Fruit fly (Drosophila melanogaster): ENCODE results near the gene CG7367.

The CG7367 gene

DNA sequence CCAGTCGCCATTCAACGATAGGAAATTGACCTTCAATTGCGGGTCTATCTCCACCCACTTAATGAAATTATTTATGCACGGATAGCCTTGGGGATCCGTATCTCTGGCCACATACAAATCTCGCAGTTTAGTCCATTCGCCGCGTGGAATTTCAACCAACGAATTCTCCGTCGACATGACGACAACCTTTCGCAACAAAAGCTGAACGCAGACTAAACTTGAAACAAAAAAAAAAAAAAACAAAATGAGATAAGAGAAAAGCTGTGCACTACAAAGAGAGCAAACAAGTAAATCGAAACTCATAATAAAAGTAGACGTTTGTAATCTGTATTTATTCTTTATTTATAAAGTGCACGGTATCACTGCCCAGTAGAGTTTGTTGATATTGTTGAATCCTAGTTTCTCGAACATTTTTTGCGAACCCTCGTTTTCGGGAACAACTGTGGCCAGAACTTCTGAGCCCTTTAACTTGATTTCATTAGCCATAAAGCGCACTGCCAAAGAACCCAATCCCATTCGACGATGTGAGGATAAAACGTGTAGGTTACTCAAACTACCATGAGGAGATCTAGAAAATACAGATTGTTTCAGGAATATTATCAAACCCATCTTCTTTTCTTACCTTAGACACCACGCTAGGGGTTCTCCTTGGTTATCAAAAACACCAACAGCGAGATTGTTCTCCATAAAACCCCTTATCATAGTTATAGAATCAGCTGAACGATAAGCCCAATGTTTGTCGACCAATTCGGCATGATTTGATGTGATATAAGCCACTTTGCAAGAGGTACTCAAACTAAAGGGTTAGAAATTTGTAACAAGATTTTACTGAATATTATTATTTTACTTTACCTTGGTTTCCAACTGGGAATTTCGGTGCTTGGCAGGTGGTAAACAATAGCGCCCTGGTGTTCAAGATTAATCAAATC is 30.0 kb downstream of the CG7367 start, which contains the start of gene CG12560:
TSS of gene CG12560 (minus strand) at position 195 of the 929 bp plus-strand sequence.
- no peak for TF ChIP-seq CG17801 (GFP tag; optimal IDR thresholded peaks at IDR 0.05; ENCODE audit: partially characterized antibody)

dm6 chr2L:8007160-8007876 is 32.3 kb downstream of the CG7367 start, which contains the start of gene Spn28Dc:
Gene Spn28Dc, minus strand, starts transcription at chr2L:8007210.
- TF ChIP-seq CG17801 (GFP tag; optimal IDR thresholded peaks at IDR 0.05; ENCODE audit: partially characterized antibody), result no peak

DNA sequence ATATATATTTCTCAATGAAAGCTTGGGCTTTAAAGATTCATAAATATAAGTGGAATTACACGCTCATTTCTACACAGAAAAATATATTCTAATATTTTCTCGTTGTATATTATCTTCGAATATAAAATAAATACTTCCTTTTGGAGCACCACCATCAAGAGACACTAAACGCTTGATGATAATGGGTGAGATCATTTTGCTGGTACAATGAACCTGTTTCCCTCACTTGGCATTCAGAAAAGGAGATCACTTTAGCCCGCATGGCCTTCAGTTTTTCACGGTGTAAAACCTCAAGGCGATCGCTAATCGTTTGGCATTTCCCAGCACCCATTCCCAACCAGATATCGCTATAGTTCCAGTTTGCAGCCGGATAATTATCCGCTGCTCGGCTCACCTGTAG is 33.5 kb downstream of the CG7367 start:
- TF ChIP-seq CG17801 (GFP tag; optimal IDR thresholded peaks at IDR 0.05; ENCODE audit: partially characterized antibody), result no peak

dm6 chr2L:8004072-8004471 is 35.5 kb downstream of the CG7367 start, which contains the start of gene Wwox:
Gene Wwox, minus strand, starts transcription at chr2L:8004286.
- no peak for TF ChIP-seq CG17801 (GFP tag; optimal IDR thresholded peaks at IDR 0.05; ENCODE audit: partially characterized antibody)

DNA sequence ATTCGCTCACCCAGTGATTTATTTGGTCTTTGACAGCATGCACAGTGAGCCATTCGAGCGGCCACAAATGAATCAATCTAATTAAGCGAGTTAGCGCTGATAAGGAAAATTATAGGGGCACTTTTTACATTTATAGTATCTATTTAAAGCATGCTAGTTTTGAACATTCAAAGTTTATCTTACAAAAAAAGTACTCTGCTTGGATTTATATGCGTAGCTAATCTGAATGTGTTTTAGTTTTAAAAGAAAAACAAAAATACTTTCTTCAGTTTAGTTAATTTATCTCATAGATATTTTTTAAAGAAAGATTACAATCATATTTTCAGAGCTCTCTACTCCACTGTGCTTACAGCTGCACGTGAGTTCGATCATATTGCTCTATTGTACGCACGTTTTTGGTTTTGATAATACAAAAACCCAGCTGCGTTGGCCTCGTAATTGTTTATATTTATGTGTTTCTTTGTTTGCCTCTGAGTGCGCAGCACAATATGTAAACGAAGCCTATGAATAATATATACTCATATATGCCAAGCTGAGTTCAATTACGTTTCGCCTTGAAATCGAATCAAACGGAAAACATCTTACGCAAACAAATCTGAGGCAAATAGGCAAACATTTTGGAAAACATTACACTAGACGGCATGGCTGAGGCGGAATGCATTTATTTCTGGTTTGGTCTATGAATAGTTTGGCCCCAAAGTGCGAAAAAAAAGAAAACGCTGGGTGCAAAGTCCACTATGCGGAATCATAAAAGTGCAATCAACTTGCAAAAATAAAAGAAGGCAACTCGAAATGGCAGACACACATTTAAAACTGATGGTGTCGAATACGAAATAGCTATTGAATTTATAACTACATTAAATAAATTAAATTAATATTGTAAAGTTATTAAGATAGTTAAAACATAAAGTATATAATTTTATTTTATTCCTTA is 37.6 kb downstream of the CG7367 start:
- TF ChIP-seq CG17801 (GFP tag; optimal IDR thresholded peaks at IDR 0.05; ENCODE audit: partially characterized antibody), result peak; percentile 32

- no peak for TF ChIP-seq CG17801 (GFP tag; optimal IDR thresholded peaks at IDR 0.05; ENCODE audit: partially characterized antibody)
Measured at dm6 chr2L:8000578-8001040, 39.0 kb downstream of the CG7367 start.

dm6 chr2L:7998655-7999054 is 40.9 kb downstream of the CG7367 start, which contains the start of gene Sirup:
Gene Sirup, plus strand, starts transcription at chr2L:7998869.
- TF ChIP-seq CG17801 (GFP tag; optimal IDR thresholded peaks at IDR 0.05; ENCODE audit: partially characterized antibody), result no peak

- TF ChIP-seq CG17801 (GFP tag; optimal IDR thresholded peaks at IDR 0.05; ENCODE audit: partially characterized antibody), result no peak
Measured at dm6 chr2L:7998080-7998457, 41.5 kb downstream of the CG7367 start, which contains the start of gene CG7227. Gene CG7227, minus strand, starts transcription at chr2L:7998151.

dm6 chr2L:7997290-7998079 is 42.1 kb downstream of the CG7367 start:
- TF ChIP-seq CG17801 (GFP tag; optimal IDR thresholded peaks at IDR 0.05; ENCODE audit: partially characterized antibody), result no peak

DNA sequence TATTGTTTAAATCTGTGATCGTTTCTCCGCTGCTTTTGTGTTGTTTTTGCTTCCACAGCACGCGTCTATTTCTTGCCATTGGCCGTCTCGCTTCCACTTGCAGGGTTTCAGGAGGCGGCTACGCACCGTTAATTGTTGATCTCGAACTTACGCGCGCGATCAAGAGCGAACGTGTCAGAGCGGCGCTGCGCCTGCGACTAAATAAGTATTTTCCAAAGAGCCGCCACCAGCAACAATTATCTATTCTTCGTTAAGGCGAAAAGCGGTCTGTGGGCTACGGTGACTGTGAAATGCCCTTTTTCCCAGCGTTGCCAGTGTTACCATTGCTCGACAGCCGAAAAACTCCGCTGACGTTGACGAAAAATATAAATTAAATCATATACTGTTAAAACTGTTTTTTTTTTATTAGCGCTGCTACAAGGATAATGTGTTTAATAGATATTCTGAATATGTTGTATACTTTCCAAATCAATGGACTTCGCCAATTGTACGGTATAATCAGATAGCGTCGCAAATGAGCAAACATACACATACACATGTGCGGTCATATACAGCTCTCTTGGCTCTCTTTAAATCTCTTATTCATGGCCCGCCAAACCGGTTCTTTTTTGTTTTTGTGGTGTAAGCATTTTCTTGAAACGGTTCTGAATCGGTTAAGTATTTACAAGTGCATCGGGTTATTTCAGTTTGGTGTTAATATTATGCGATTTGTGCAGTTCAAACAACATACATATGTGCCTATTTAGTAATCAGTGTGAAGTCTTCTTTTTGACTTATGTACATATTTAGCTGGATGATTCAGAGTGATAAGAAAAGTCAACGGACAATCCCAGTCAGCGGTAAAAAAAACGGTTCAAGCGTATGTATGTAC is 45.4 kb downstream of the CG7367 start, which contains the start of gene pes:
TSS of gene pes (minus strand) at position 201 of the 871 bp plus-strand sequence.
- peak; percentile 83 for TF ChIP-seq CG17801 (GFP tag; optimal IDR thresholded peaks at IDR 0.05; ENCODE audit: partially characterized antibody)

DNA sequence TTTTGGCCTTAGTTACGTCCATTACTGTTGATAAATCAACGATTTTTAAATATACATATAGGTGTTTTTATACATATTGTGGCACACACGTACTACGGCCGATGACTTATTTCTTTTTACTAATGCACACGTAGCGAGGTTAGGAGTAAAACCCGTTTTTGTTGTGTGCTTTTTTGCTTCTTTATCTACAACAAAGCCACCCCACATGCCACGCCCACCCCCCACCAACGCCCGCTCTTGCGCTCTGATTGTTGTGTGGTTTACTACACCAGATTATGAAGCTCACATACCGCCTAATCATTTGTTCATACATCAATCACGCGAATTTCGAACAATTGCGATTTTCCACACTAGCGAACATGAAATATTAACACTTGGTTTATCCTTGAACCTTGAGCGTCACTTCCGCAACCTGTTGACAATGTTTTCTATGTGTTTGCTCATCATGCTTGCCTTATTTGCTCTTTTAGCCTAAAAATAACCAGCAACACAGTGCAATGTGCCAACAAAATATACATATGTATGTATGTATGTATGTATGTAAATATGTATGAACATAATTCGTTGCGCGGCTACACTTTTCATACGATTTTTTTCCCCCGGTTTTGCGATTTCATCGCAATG is 46.4 kb downstream of the CG7367 start:
- no peak for TF ChIP-seq CG17801 (GFP tag; optimal IDR thresholded peaks at IDR 0.05; ENCODE audit: partially characterized antibody)

dm6 chr2L:7992654-7993053 is 46.9 kb downstream of the CG7367 start:
- no peak for TF ChIP-seq CG17801 (GFP tag; optimal IDR thresholded peaks at IDR 0.05; ENCODE audit: partially characterized antibody)

Measured in ovary, adult (tissue).